Worm (Caenorhabditis elegans) whole organism, midembryonic: ENCODE measurements around the gene R10F2.6.

Experiments
- flt-1 ChIP-seq: fragments of 200-800 bp; sonication (Bioruptor generic); IDR thresholded peaks from 2 replicates; pipeline ENCODE4 v1.3.6; 2022; ENCODE audit warnings: missing genetic modification characterization, missing compliant biosample characterization
- tab-1 ChIP-seq: fragments of 200-800 bp; sonication (Bioruptor generic); IDR thresholded peaks from 2 replicates; pipeline ENCODE4 v1.3.6; 2022; ENCODE audit warnings: missing genetic modification characterization, missing compliant biosample characterization
- ztf-29 ChIP-seq: fragments of 200-800 bp; sonication (Bioruptor generic); IDR thresholded peaks from 2 replicates; pipeline ENCODE4 v1.3.6; 2022; ENCODE audit warnings: missing genetic modification reagents, missing genetic modification characterization, missing compliant biosample characterization

DNA sequence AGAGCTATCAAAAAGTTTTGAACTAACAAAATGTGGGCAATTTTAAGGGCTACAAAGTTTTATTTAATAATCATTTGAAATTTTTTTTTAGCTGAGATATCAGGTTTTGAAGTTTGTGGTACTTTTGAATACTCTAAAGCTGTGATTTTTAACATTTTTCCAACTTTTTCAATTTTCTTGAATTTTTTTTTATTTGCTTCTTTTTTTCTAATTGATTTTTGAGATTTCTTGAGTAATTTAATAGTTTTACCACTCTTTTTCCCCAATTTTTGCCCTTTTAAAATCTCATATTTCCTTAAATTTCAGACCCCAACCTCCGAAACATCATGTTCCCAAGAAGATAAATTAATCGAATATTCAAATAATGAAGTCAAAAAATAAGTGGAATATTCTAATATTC is 33.3 kb downstream of the R10F2.6 start, which contains the start of gene cdh-1:
- TF ChIP-seq ztf-29 (GFP tag; lab: Robert Waterston, UW) = no peak
- TF ChIP-seq flt-1 = no peak
- TF ChIP-seq tab-1 (GFP tag; lab: Robert Waterston, UW) = no peak
